Fruit fly (Drosophila melanogaster): ENCODE results near the gene Mst36Fa.

Mst36Fa gene

DNA sequence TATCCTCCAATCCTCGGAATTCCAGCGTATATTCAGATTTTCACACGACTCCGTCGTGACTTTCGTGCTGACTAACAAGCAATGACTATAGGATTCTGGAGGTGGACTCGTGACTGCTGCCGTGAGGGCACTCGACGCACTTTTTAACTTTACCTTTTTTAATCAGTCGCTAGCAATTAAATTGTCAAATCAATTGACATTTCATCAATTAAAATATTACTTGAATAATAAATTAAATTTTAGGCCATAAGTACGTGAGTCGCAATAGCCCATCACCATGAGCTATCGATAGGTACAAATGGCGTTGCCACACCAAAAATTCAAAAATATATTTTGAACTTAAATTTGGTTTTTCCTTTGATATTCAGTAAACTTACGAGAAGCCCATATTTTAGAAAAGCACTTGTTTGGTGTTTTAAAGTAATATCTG lies 28.8 kb upstream of the Mst36Fa start, which contains the start of gene Jwa (continued):
- peak; percentile 12 for TF ChIP-seq CG9797 (GFP tag; optimal IDR thresholded peaks at IDR 0.05)
- peak; percentile 71 for TF ChIP-seq ac (GFP tag; optimal IDR thresholded peaks at IDR 0.05)
- peak; percentile 62 for TF ChIP-seq CG5245 (GFP tag; optimal IDR thresholded peaks at IDR 0.05)
- peak; percentile 94 for TF ChIP-seq CG8944 (GFP tag; optimal IDR thresholded peaks at IDR 0.05)
- peak; percentile 77 for TF ChIP-seq CG4730 (GFP tag; IDR thresholded peaks at IDR 0.05)
- peak; percentile 98 for TF ChIP-seq CG9932 (GFP tag; IDR thresholded peaks at IDR 0.05)
- peak; percentile 93 for TF ChIP-seq cato (GFP tag; optimal IDR thresholded peaks at IDR 0.05; ENCODE audit: borderline replicate concordance)
- peak; percentile 84 for TF ChIP-seq CG12769 (tag; optimal IDR thresholded peaks at IDR 0.05)
- no peak for TF ChIP-seq pita (GFP tag; optimal IDR thresholded peaks at IDR 0.05)
- peak; percentile 98 for TF ChIP-seq CG12942 (GFP tag; optimal IDR thresholded peaks at IDR 0.05)
- TF ChIP-seq Asciz (GFP tag; optimal IDR thresholded peaks at IDR 0.05), result peak; percentile 19
- no peak for TF ChIP-seq pan (optimal IDR thresholded peaks at IDR 0.05)
- TF ChIP-seq pan (GFP tag; optimal IDR thresholded peaks at IDR 0.05 in 1 of 2, IDR thresholded peaks at IDR 0.05 in 1 of 2), result peak in 1 of 2 experiments; percentile 87
- TF ChIP-seq row (GFP tag; IDR thresholded peaks at IDR 0.05), result peak; percentile 99
- TF ChIP-seq scrt (GFP tag; optimal IDR thresholded peaks at IDR 0.05), result peak; percentile 57
- peak; percentile 91 for TF ChIP-seq tgo (GFP tag; IDR thresholded peaks at IDR 0.05)
- TF ChIP-seq luna (GFP tag; optimal IDR thresholded peaks at IDR 0.05), result no peak
- TF ChIP-seq Taf1 (GFP tag; IDR thresholded peaks at IDR 0.05), result peak; percentile 88
- peak; percentile 89 for TF ChIP-seq CG17328 (GFP tag; IDR thresholded peaks at IDR 0.05)
- peak; percentile 77 for TF ChIP-seq Ssrp (tag; optimal IDR thresholded peaks at IDR 0.05)
- TF ChIP-seq CG10267 (tag; optimal IDR thresholded peaks at IDR 0.05), result peak; percentile 86
- TF ChIP-seq Scr (GFP tag; IDR thresholded peaks at IDR 0.05; ENCODE audit: partially characterized antibody), result peak; percentile 99
- peak; percentile 97 for TF ChIP-seq Opbp (GFP tag; IDR thresholded peaks at IDR 0.05; ENCODE audit: partially characterized antibody)
- peak; percentile 78 for TF ChIP-seq CG18764 (GFP tag; optimal IDR thresholded peaks at IDR 0.05)
- peak; percentile 99 for TF ChIP-seq CG2120 (GFP tag; optimal IDR thresholded peaks at IDR 0.05)
- TF ChIP-seq CG12391 (tag; optimal IDR thresholded peaks at IDR 0.05), result peak; percentile 98
- TF ChIP-seq MESR4 (GFP tag; optimal IDR thresholded peaks at IDR 0.05), result peak; percentile 87
- TF ChIP-seq CG7928 (GFP tag; optimal IDR thresholded peaks at IDR 0.05), result peak; percentile 44
- peak; percentile 93 for TF ChIP-seq Xrp1 (GFP tag; IDR thresholded peaks at IDR 0.05)
- TF ChIP-seq da (GFP tag; optimal IDR thresholded peaks at IDR 0.05), result peak; percentile 58
- TF ChIP-seq mld (GFP tag; IDR thresholded peaks at IDR 0.05; ENCODE audit: partially characterized antibody), result peak; percentile 87

- TF ChIP-seq CG4282 (GFP tag; optimal IDR thresholded peaks at IDR 0.05), result no peak
- TF ChIP-seq CG4424 (GFP tag; optimal IDR thresholded peaks at IDR 0.05), result peak; percentile 86
- 0 out of 3 replicates have a peak, but pooled peaks have one; percentile 41 for TF ChIP-seq Optix (GFP tag; IDR thresholded peaks at IDR 0.05)
- peak; percentile 95 for TF ChIP-seq CG15696 (tag; optimal IDR thresholded peaks at IDR 0.05)
- peak; percentile 90 for TF ChIP-seq CG32532 (GFP tag; IDR thresholded peaks at IDR 0.05)
- TF ChIP-seq slp2 (GFP tag; optimal IDR thresholded peaks at IDR 0.05), result peak; percentile 39
- TF ChIP-seq CG18764 (GFP tag; optimal IDR thresholded peaks at IDR 0.05), result peak; percentile 76
- TF ChIP-seq nau (GFP tag; optimal IDR thresholded peaks at IDR 0.05), result no peak
- peak; percentile 32 for TF ChIP-seq CG17568 (GFP tag; optimal IDR thresholded peaks at IDR 0.05)
- peak; percentile 53 to 83 for TF ChIP-seq dpn (GFP tag; optimal IDR thresholded peaks at IDR 0.05)
- TF ChIP-seq h (optimal IDR thresholded peaks at IDR 0.05), result no peak
- peak; percentile 73; the same call in 2 of the 3 replicates for TF ChIP-seq mld (GFP tag; IDR thresholded peaks at IDR 0.05; ENCODE audit: partially characterized antibody)
- peak; percentile 95 for TF ChIP-seq sug (tag; optimal IDR thresholded peaks at IDR 0.05)
- peak; percentile 52 for TF ChIP-seq Antp (GFP tag; optimal IDR thresholded peaks at IDR 0.05)
- TF ChIP-seq trh (GFP tag; optimal IDR thresholded peaks at IDR 0.05), result peak; percentile 80
- 0 out of 2 replicates have a peak, but pooled peaks have one; percentile 28 for TF ChIP-seq Dip2 (GFP tag; IDR thresholded peaks at IDR 0.05)
- peak; percentile 81 for TF ChIP-seq Fer1 (GFP tag; optimal IDR thresholded peaks at IDR 0.05)
- TF ChIP-seq CG7839 (tag; optimal IDR thresholded peaks at IDR 0.05), result peak; percentile 95
- peak; percentile 66 for TF ChIP-seq cas (GFP tag; IDR thresholded peaks at IDR 0.05)
- TF ChIP-seq CG8478 (optimal IDR thresholded peaks at IDR 0.05), result peak; percentile 3
- no peak for TF ChIP-seq dati (GFP tag; IDR thresholded peaks at IDR 0.05)
- TF ChIP-seq gce (GFP tag; IDR thresholded peaks at IDR 0.05), result no peak
Observed at dm6 chr2L:18702721-18703488, 26.1 kb upstream of the Mst36Fa start, which contains the start of the genes CG10376 and CG10343. Gene CG10376 (minus strand): TSS chr2L:18703105. Gene CG10343 (plus strand): TSS chr2L:18703473.

All from whole organism, embryonic.